Fruit fly (Drosophila melanogaster) whole organism, wandering third instar larva: ENCODE results near the gene CG33253.

ENCODE experiments used
- CG32264 ChIP-seq: fragments of 200-800 bp; sonication (Bioruptor generic); optimal IDR thresholded peaks from 2 replicates; lab custom pipeline; 2016; ENCODE audit warnings: missing biosample characterization, missing genetic modification characterization
- Dfd ChIP-seq: fragments of >200 bp; optimal IDR thresholded peaks from 2 replicates; lab custom pipeline; 2017; ENCODE audit warnings: missing biosample characterization, missing genetic modification characterization
- Dif ChIP-seq: fragments of 200-275, 200-300 bp; sonication (Bioruptor generic); optimal IDR thresholded peaks from 2 replicates; lab custom pipeline; 2018; ENCODE audit warnings: missing biosample characterization, missing genetic modification characterization; ENCODE audit not compliant: partially characterized antibody
- Hr78 ChIP-seq: fragments of >200 bp; optimal IDR thresholded peaks from 2 replicates; lab custom pipeline; 2017; ENCODE audit warnings: missing biosample characterization, missing genetic modification characterization
- OdsH ChIP-seq: fragments of 200-800 bp; sonication (Bioruptor generic); optimal IDR thresholded peaks from 2 replicates; lab custom pipeline; 2016; ENCODE audit warnings: missing biosample characterization, mild to moderate bottlenecking, missing genetic modification characterization
- br ChIP-seq: fragments of 200-800 bp; sonication (Bioruptor generic); optimal IDR thresholded peaks from 2 replicates; lab custom pipeline; 2016; ENCODE audit warnings: missing biosample characterization, missing genetic modification characterization
- dsf ChIP-seq: sonication (Bioruptor generic); optimal IDR thresholded peaks from 2 replicates; lab custom pipeline; 2016; ENCODE audit warnings: missing biosample characterization, missing genetic modification characterization, borderline replicate concordance
- h ChIP-seq: fragments of 200-800 bp; sonication (Bioruptor generic); optimal IDR thresholded peaks from 3 replicates; lab custom pipeline; 2016; ENCODE audit warnings: missing biosample characterization, mild to moderate bottlenecking, missing genetic modification characterization
- sage ChIP-seq: fragments of 200-800 bp; sonication (Bioruptor generic); optimal IDR thresholded peaks from 2 replicates; lab custom pipeline; 2016; ENCODE audit warnings: missing biosample characterization, mild to moderate bottlenecking, missing genetic modification characterization
- tai ChIP-seq: sonication (Bioruptor generic); optimal IDR thresholded peaks from 2 replicates; lab custom pipeline; 2016; ENCODE audit warnings: missing biosample characterization, missing genetic modification characterization

DNA sequence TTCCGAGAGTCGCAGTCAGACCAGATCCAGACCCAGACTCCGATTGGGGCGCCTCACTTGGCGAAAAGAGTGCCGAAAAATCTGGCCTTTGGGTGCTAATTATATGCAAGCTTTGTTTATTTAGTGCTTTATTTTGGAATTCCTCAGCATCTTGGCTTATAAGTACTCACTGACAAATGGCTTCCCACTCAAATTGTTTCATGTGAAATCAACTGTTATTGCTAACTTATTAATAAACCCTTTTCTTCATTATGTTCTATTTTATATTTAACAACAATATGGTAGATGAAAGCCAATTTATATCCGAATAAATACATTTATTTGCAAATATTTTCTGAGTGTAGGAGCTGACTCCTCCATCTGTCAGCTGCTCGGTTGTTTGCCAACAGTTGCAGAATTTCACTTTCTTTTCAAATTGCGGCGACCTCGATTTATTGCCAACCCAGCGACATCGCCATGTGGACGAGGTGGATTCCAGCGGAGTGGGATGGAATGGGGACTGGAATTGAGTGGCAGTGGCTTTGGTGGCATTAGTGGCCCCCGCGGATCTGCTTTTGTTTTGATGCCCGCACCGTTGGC is 46.7 kb downstream of the CG33253 start:
- TF ChIP-seq Dif (GFP tag; lab: Kevin White, UChicago) (no peak), Dfd (no peak), Hr78 (GFP tag; lab: Kevin White, UChicago) (no peak), OdsH (peak; percentile 21), CG32264 (GFP tag; lab: Kevin White, UChicago) (no peak), h (GFP tag; lab: Kevin White, UChicago) (peak; percentile 54), br (GFP tag; lab: Kevin White, UChicago) (peak; percentile 38), tai (GFP tag; lab: Kevin White, UChicago) (no peak), dsf (GFP tag; lab: Kevin White, UChicago) (no peak), sage (no peak)
